Worm (Caenorhabditis elegans) whole organism, mixed stage, embryonic: ENCODE data around the gene F55G11.2.

ENCODE experiments used
- lsy-2 ChIP-seq: fragments of 150-350 bp; optimal IDR thresholded peaks from 2 replicates; lab custom pipeline; 2014; ENCODE audit warnings: missing biosample characterization, missing genetic modification characterization
- nhr-237 ChIP-seq: fragments of 150-350 bp; optimal IDR thresholded peaks from 2 replicates; lab custom pipeline; 2014; ENCODE audit warnings: missing biosample characterization, missing genetic modification characterization
- snpc-4 ChIP-seq: fragments of 150-350 bp; optimal IDR thresholded peaks from 2 replicates; lab custom pipeline; 2014; ENCODE audit warnings: missing biosample characterization, missing genetic modification characterization
- unc-62 ChIP-seq: fragments of 150-350 bp; optimal IDR thresholded peaks from 2 replicates; lab custom pipeline; 2014; ENCODE audit warnings: missing biosample characterization, missing genetic modification reagents, missing genetic modification characterization

DNA sequence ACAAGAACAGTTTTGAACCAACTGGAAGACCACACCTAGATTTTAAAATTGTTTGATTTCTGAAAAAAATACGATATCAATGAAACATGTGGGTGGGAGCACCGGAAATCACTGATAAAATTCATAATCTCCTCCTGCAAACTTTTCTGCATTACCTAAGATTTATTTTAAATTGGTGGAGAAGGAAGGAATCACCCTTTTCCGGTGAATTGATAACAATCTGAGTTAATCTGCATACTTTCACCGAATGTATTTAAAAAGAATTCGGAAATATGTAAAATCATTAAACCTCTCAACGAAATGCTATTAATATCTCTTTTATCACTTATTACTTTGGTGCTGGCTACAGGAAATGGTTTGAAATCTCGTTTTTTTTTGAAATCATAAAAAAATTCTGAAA, 26.5 kb downstream of the F55G11.2 start, which contains the start of gene dct-19:
- TF ChIP-seq unc-62 (GFP tag; lab: Kevin White, UChicago), result no peak
- TF ChIP-seq nhr-237 (tag; lab: Kevin White, UChicago), result no peak
- no peak for TF ChIP-seq snpc-4
- no peak for TF ChIP-seq lsy-2
